Fruit fly (Drosophila melanogaster) whole organism, prepupa: ENCODE measurements around the gene Ldh.
A peak's percentile ranks its signal among the peaks of the same experiment; 100 is the strongest.

ENCODE experiments used
- Blimp-1 ChIP-seq: fragments of 200-800 bp; sonication (Bioruptor generic); optimal IDR thresholded peaks from 3 replicates; lab custom pipeline; 2017; ENCODE audit warnings: missing biosample characterization, missing genetic modification characterization, mild to moderate bottlenecking, moderate library complexity, missing genetic modification reagents
- CG10631 ChIP-seq: fragments of 200-800 bp; sonication (Bioruptor generic); optimal IDR thresholded peaks from 2 replicates; lab custom pipeline; 2016; ENCODE audit warnings: missing biosample characterization, missing genetic modification characterization
- CG10669 ChIP-seq: fragments of 200-800 bp; sonication (Bioruptor generic); optimal IDR thresholded peaks from 3 replicates; lab custom pipeline; 2018; ENCODE audit warnings: missing biosample characterization, mild to moderate bottlenecking, missing genetic modification characterization, moderate library complexity
- CG11294 ChIP-seq: fragments of 200-800 bp; sonication (Bioruptor generic); IDR thresholded peaks from 2 replicates; pipeline ENCODE4 v1.3.6; 2022; ENCODE audit warnings: missing biosample characterization, missing genetic modification characterization
- CG11762 ChIP-seq: fragments of 200-800 bp; sonication (Bioruptor generic); optimal IDR thresholded peaks from 3 replicates; lab custom pipeline; 2016; ENCODE audit warnings: missing biosample characterization, missing genetic modification characterization; ENCODE audit not compliant: insufficient read depth
- CG11902 ChIP-seq: fragments of 200-800 bp; sonication (Bioruptor generic); optimal IDR thresholded peaks from 3 replicates; lab custom pipeline; 2016; ENCODE audit warnings: missing biosample characterization, missing genetic modification characterization
- CG15336 ChIP-seq: fragments of 200-800 bp; sonication (Bioruptor generic); IDR thresholded peaks from 2 replicates; pipeline ENCODE4 v1.3.6; 2022; ENCODE audit warnings: missing biosample characterization, missing genetic modification characterization
- CG1621 ChIP-seq: fragments of 200-800 bp; sonication (Bioruptor generic); optimal IDR thresholded peaks from 3 replicates; lab custom pipeline; 2018; ENCODE audit warnings: missing biosample characterization, mild to moderate bottlenecking, missing genetic modification characterization
- CG16779 ChIP-seq: fragments of 200-800 bp; sonication (Bioruptor generic); optimal IDR thresholded peaks from 3 replicates; lab custom pipeline; 2017; ENCODE audit warnings: missing biosample characterization, mild to moderate bottlenecking, missing genetic modification characterization
- CG3032 ChIP-seq: fragments of 200-800 bp; optimal IDR thresholded peaks from 2 replicates; lab custom pipeline; 2019; ENCODE audit warnings: missing biosample characterization, mild to moderate bottlenecking, missing genetic modification characterization, moderate library complexity
- CG31627 ChIP-seq: fragments of 200-800 bp; sonication (Bioruptor generic); optimal IDR thresholded peaks from 3 replicates; lab custom pipeline; 2016; ENCODE audit warnings: missing biosample characterization, missing genetic modification characterization
- CG32006 ChIP-seq: fragments of 200-800 bp; sonication (Bioruptor generic); optimal IDR thresholded peaks from 3 replicates; lab custom pipeline; 2017; ENCODE audit warnings: missing biosample characterization, mild to moderate bottlenecking, missing genetic modification characterization
- CG34406 ChIP-seq: fragments of 200-800 bp; sonication (Bioruptor generic); optimal IDR thresholded peaks from 3 replicates; lab custom pipeline; 2016; ENCODE audit warnings: missing biosample characterization, missing genetic modification characterization
- CG3919 ChIP-seq: fragments of 200-800 bp; sonication (Bioruptor generic); optimal IDR thresholded peaks from 3 replicates; lab custom pipeline; 2016; ENCODE audit warnings: missing biosample characterization, missing genetic modification characterization
- CG4318 ChIP-seq: fragments of 200-800 bp; sonication (Bioruptor generic); optimal IDR thresholded peaks from 3 replicates; lab custom pipeline; 2017; ENCODE audit warnings: missing biosample characterization, mild to moderate bottlenecking, missing genetic modification characterization
- CG6163 ChIP-seq: fragments of 200-800 bp; sonication (Bioruptor generic); IDR thresholded peaks from 3 replicates; pipeline ENCODE4 v1.3.6; 2022; ENCODE audit warnings: missing biosample characterization, missing genetic modification characterization
- CG6276 ChIP-seq: fragments of 200-800 bp; sonication (Bioruptor generic); optimal IDR thresholded peaks from 2 replicates; lab custom pipeline; 2017; ENCODE audit warnings: missing biosample characterization, mild to moderate bottlenecking, missing genetic modification characterization
- CG6808 ChIP-seq: fragments of 200-800 bp; sonication (Bioruptor generic); optimal IDR thresholded peaks from 3 replicates; lab custom pipeline; 2017; ENCODE audit warnings: missing biosample characterization, missing genetic modification characterization, mild to moderate bottlenecking, moderate library complexity, missing genetic modification reagents
- CG6854 ChIP-seq: fragments of 200-800 bp; sonication (Bioruptor generic); optimal IDR thresholded peaks from 2 replicates; lab custom pipeline; 2017; ENCODE audit warnings: missing biosample characterization, mild to moderate bottlenecking, missing genetic modification characterization
- CG7368 ChIP-seq: fragments of 200-800 bp; sonication (Bioruptor generic); optimal IDR thresholded peaks from 3 replicates; lab custom pipeline; 2016; ENCODE audit warnings: missing biosample characterization, missing genetic modification characterization
- CG8319 ChIP-seq: fragments of 200-800 bp; sonication (Bioruptor generic); optimal IDR thresholded peaks from 3 replicates; lab custom pipeline; 2016; ENCODE audit warnings: missing biosample characterization, missing genetic modification characterization
- CG8632 ChIP-seq: fragments of 200-800 bp; sonication (Bioruptor generic); optimal IDR thresholded peaks from 3 replicates; lab custom pipeline; 2016; ENCODE audit warnings: missing biosample characterization, missing genetic modification characterization
- CG9139 ChIP-seq: fragments of 200-800 bp; sonication (Bioruptor generic); optimal IDR thresholded peaks from 3 replicates; lab custom pipeline; 2017; ENCODE audit warnings: missing biosample characterization, mild to moderate bottlenecking, missing genetic modification characterization
- Eip75B ChIP-seq: fragments of 200-800 bp; sonication (Bioruptor generic); optimal IDR thresholded peaks from 3 replicates; lab custom pipeline; 2016; ENCODE audit warnings: missing biosample characterization, missing genetic modification characterization
- Eip78C ChIP-seq: fragments of 200-800 bp; sonication (Bioruptor generic); peaks from one replicate; lab custom pipeline; 2016; ENCODE audit warnings: missing biosample characterization, missing genetic modification characterization
- Ets21C ChIP-seq: fragments of 200-800 bp; sonication (Bioruptor generic); optimal IDR thresholded peaks from 3 replicates; lab custom pipeline; 2016; ENCODE audit warnings: missing biosample characterization, missing genetic modification characterization
- Ets96B ChIP-seq: fragments of 200-800 bp; optimal IDR thresholded peaks from 2 replicates; lab custom pipeline; 2019; ENCODE audit warnings: missing biosample characterization, mild to moderate bottlenecking, missing genetic modification characterization, moderate library complexity
- Gug ChIP-seq: fragments of 200-800 bp; sonication (Bioruptor generic); IDR thresholded peaks from 2 replicates; pipeline ENCODE4 v1.3.6; 2022; ENCODE audit warnings: missing biosample characterization, missing genetic modification characterization
- Hr38 ChIP-seq: sonication (Bioruptor generic); optimal IDR thresholded peaks from 2 replicates; lab custom pipeline; 2016; ENCODE audit warnings: missing biosample characterization, missing genetic modification characterization
- Hr39 ChIP-seq: fragments of 200-800 bp; sonication (Bioruptor generic); optimal IDR thresholded peaks from 2 replicates; lab custom pipeline; 2016; ENCODE audit warnings: missing biosample characterization, missing genetic modification characterization
- Hr4 ChIP-seq: fragments of 200-800 bp; sonication (Bioruptor generic); optimal IDR thresholded peaks from 3 replicates; lab custom pipeline; 2016; ENCODE audit warnings: missing biosample characterization, missing genetic modification characterization
- Lpt ChIP-seq: fragments of 200-800 bp; sonication (Bioruptor generic); optimal IDR thresholded peaks from 3 replicates; lab custom pipeline; 2016; ENCODE audit warnings: missing biosample characterization, missing genetic modification characterization
- OdsH ChIP-seq: fragments of 200-800 bp; sonication (Bioruptor generic); optimal IDR thresholded peaks from 3 replicates; lab custom pipeline; 2016; ENCODE audit warnings: missing biosample characterization, missing genetic modification characterization
- Smox ChIP-seq: fragments of 200-800 bp; sonication (Bioruptor generic); optimal IDR thresholded peaks from 3 replicates; lab custom pipeline; 2016; ENCODE audit warnings: missing biosample characterization, missing genetic modification characterization
- Sox102F ChIP-seq: fragments of 200-800 bp; sonication (Bioruptor generic); optimal IDR thresholded peaks from 2 replicates; lab custom pipeline; 2016; ENCODE audit warnings: missing biosample characterization, mild to moderate bottlenecking, missing genetic modification characterization
- Sox15 ChIP-seq: fragments of 200-800 bp; sonication (Bioruptor generic); optimal IDR thresholded peaks from 3 replicates; lab custom pipeline; 2016; ENCODE audit warnings: missing biosample characterization, missing genetic modification characterization
- achi ChIP-seq: fragments of 200-800 bp; sonication (Bioruptor generic); optimal IDR thresholded peaks from 3 replicates; lab custom pipeline; 2016; ENCODE audit warnings: missing biosample characterization, missing genetic modification characterization
- acj6 ChIP-seq: fragments of 200-800 bp; sonication (Bioruptor generic); optimal IDR thresholded peaks from 3 replicates; lab custom pipeline; 2016; ENCODE audit warnings: missing biosample characterization, missing genetic modification characterization
- cyc ChIP-seq: fragments of 200-800 bp; sonication (Bioruptor generic); optimal IDR thresholded peaks from 3 replicates; lab custom pipeline; 2016; ENCODE audit warnings: missing biosample characterization, missing genetic modification characterization
- dac ChIP-seq: fragments of 200-800 bp; sonication (Bioruptor generic); optimal IDR thresholded peaks from 2 replicates; lab custom pipeline; 2017; ENCODE audit warnings: missing biosample characterization, mild to moderate bottlenecking, missing genetic modification characterization
- eg ChIP-seq: fragments of 200-800 bp; sonication (Bioruptor generic); IDR thresholded peaks from 3 replicates; pipeline ENCODE4 v1.3.6; 2022; ENCODE audit warnings: missing biosample characterization, missing genetic modification characterization
- esn ChIP-seq: fragments of 200-800 bp; sonication (Bioruptor generic); optimal IDR thresholded peaks from 2 replicates; lab custom pipeline; 2016; ENCODE audit warnings: missing biosample characterization, mild to moderate bottlenecking, missing genetic modification characterization, moderate library complexity
- fd85E ChIP-seq: fragments of 200-800 bp; sonication (Bioruptor generic); optimal IDR thresholded peaks from 3 replicates; lab custom pipeline; 2016; ENCODE audit warnings: missing biosample characterization, missing genetic modification characterization
- fkh ChIP-seq: fragments of 200-800 bp; sonication (Bioruptor generic); optimal IDR thresholded peaks from 3 replicates; lab custom pipeline; 2017; ENCODE audit warnings: missing biosample characterization, mild to moderate bottlenecking, missing genetic modification characterization, moderate library complexity
- lz ChIP-seq: fragments of 200-800 bp; sonication (Bioruptor generic); optimal IDR thresholded peaks from 3 replicates; lab custom pipeline; 2016; ENCODE audit warnings: missing biosample characterization, missing genetic modification characterization
- net ChIP-seq: fragments of 200-800 bp; sonication (Bioruptor generic); optimal IDR thresholded peaks from 3 replicates; lab custom pipeline; 2016; ENCODE audit warnings: missing biosample characterization, missing genetic modification characterization
- pdm3 ChIP-seq: fragments of 200-800 bp; sonication (Bioruptor generic); optimal IDR thresholded peaks from 3 replicates; lab custom pipeline; 2016; ENCODE audit warnings: missing biosample characterization, missing genetic modification characterization
- salr ChIP-seq, 2 experiments: fragments of 200-800 bp; sonication (Bioruptor generic); optimal IDR thresholded peaks; 3 replicates each; lab custom pipeline; 2016 to 2018; ENCODE audit warnings: missing biosample characterization in 2 of 2, missing genetic modification characterization in 2 of 2, mild to moderate bottlenecking in 1 of 2
- spab ChIP-seq: fragments of 200-800 bp; sonication (Bioruptor generic); optimal IDR thresholded peaks from 2 replicates; lab custom pipeline; 2017; ENCODE audit warnings: missing biosample characterization, mild to moderate bottlenecking, missing genetic modification characterization, missing genetic modification reagents
- ss ChIP-seq, 2 experiments: fragments of 200-800 bp; sonication (Bioruptor generic); optimal IDR thresholded peaks; 2 replicates in 1 of 2; 3 replicates in 1 of 2; lab custom pipeline; 2017 to 2018; ENCODE audit warnings: mild to moderate bottlenecking in 2 of 2, missing biosample characterization in 2 of 2, missing genetic modification characterization in 2 of 2, moderate library complexity in 1 of 2
- svp ChIP-seq: fragments of 200-800 bp; sonication (Bioruptor generic); peaks from one replicate; lab custom pipeline; 2016; ENCODE audit warnings: missing biosample characterization, missing genetic modification characterization
- topi ChIP-seq: fragments of 200-800 bp; sonication (Bioruptor generic); optimal IDR thresholded peaks from 3 replicates; lab custom pipeline; 2016; ENCODE audit warnings: missing biosample characterization, missing genetic modification characterization
- vri ChIP-seq: fragments of 200-800 bp; sonication (Bioruptor generic); optimal IDR thresholded peaks from 3 replicates; lab custom pipeline; 2016; ENCODE audit warnings: missing biosample characterization, mild to moderate bottlenecking, missing genetic modification characterization

Gene Ldh

DNA sequence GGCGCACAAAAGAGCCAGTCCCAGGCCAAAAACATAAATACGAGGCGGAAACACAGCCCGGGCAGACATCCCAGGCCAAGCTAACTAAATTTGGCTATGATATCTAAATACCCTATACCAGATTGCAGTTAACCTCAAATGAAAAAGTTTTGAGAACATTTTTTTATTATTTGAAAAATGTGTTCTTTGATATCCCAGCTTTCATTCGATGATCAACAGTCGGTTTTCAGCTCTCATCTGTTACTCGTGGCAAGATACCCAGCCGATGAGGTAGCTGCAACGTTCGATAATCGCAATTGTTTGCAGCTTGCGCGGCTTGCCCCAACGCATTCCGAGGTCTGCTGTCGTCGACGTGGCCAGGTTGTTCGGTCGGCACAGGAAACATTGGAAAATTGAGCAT lies 44.8 kb upstream of the Ldh start:
- no peak for TF ChIP-seq CG7368 (GFP tag; lab: Kevin White, UChicago)
- TF ChIP-seq CG11902 (GFP tag; lab: Kevin White, UChicago): no peak
- TF ChIP-seq CG8632 (GFP tag; lab: Kevin White, UChicago): no peak
- no peak for TF ChIP-seq CG8319 (GFP tag; lab: Kevin White, UChicago)
- peak; percentile 30 for TF ChIP-seq achi (GFP tag; lab: Kevin White, UChicago)
- no peak for TF ChIP-seq net (GFP tag; lab: Kevin White, UChicago)
- no peak for TF ChIP-seq Ets21C (GFP tag; lab: Kevin White, UChicago)
- no peak for TF ChIP-seq Hr39
- no peak for TF ChIP-seq lz (GFP tag; lab: Kevin White, UChicago)
- TF ChIP-seq CG6854 (GFP tag; lab: Kevin White, UChicago): no peak
- peak; percentile 37; the same call in 1 of the 2 replicates for TF ChIP-seq CG11294 (GFP tag; lab: Robert Waterston, UW)
- TF ChIP-seq Hr4 (GFP tag; lab: Kevin White, UChicago): peak; percentile 70
- TF ChIP-seq topi (GFP tag; lab: Kevin White, UChicago): no peak
- no peak for TF ChIP-seq CG3032 (tag; lab: Kevin White, UChicago)
- TF ChIP-seq CG31627 (GFP tag; lab: Kevin White, UChicago): no peak
- TF ChIP-seq spab (GFP tag; lab: Kevin White, UChicago): no peak
- peak; percentile 28 for TF ChIP-seq Gug
- no peak for TF ChIP-seq cyc (GFP tag; lab: Kevin White, UChicago)
- no peak for TF ChIP-seq CG9139 (GFP tag; lab: Kevin White, UChicago)
- TF ChIP-seq CG10631: peak; percentile 23
- peak; percentile 84 for TF ChIP-seq Eip78C
- no peak for TF ChIP-seq CG34406 (GFP tag; lab: Kevin White, UChicago)
- no peak for TF ChIP-seq Smox (GFP tag; lab: Kevin White, UChicago)
- no peak for TF ChIP-seq svp
- TF ChIP-seq CG15336: peak; percentile 81
- no peak for TF ChIP-seq Eip75B (GFP tag; lab: Kevin White, UChicago)
- TF ChIP-seq CG6808 (GFP tag; lab: Kevin White, UChicago): no peak
- TF ChIP-seq fd85E (GFP tag; lab: Kevin White, UChicago): no peak
- TF ChIP-seq Blimp-1 (GFP tag; lab: Kevin White, UChicago): no peak
- peak; percentile 31 for TF ChIP-seq Lpt (GFP tag; lab: Kevin White, UChicago)
- TF ChIP-seq CG1621 (tag; lab: Kevin White, UChicago): no peak
- TF ChIP-seq CG3919 (GFP tag; lab: Kevin White, UChicago): peak; percentile 28
- no peak for TF ChIP-seq vri (GFP tag; lab: Kevin White, UChicago)
- TF ChIP-seq CG10669 (GFP tag; lab: Kevin White, UChicago): no peak
- no peak for TF ChIP-seq CG11762 (GFP tag; lab: Kevin White, UChicago)
- peak; percentile 6 for TF ChIP-seq CG6276 (GFP tag; lab: Kevin White, UChicago)
- TF ChIP-seq OdsH: peak; percentile 37
- TF ChIP-seq pdm3: peak; percentile 33
- TF ChIP-seq Sox102F (GFP tag; lab: Kevin White, UChicago): no peak
- TF ChIP-seq eg (GFP tag; lab: Robert Waterston, UW): peak; percentile 59
- TF ChIP-seq ss (GFP tag; optimal IDR thresholded peaks at IDR 0.05; lab: Kevin White, UChicago): no peak
- peak; percentile 42 for TF ChIP-seq CG4318 (GFP tag; lab: Kevin White, UChicago)
- TF ChIP-seq dac (GFP tag; lab: Kevin White, UChicago): no peak
- no peak for TF ChIP-seq esn (GFP tag; lab: Kevin White, UChicago)
- TF ChIP-seq Sox15 (GFP tag; lab: Kevin White, UChicago): no peak
- peak; percentile 14 for TF ChIP-seq acj6 (GFP tag; lab: Kevin White, UChicago)
- TF ChIP-seq CG6163: peak; percentile 63; the same call in 2 of the 3 replicates
- TF ChIP-seq Ets96B (tag; lab: Kevin White, UChicago): no peak
- peak in 1 of 2 experiments; percentile 47 for TF ChIP-seq salr (GFP tag; optimal IDR thresholded peaks at IDR 0.05; lab: Kevin White, UChicago)
- peak; percentile 64 for TF ChIP-seq CG32006
- no peak for TF ChIP-seq Hr38 (GFP tag; lab: Kevin White, UChicago)
- TF ChIP-seq fkh (GFP tag; lab: Kevin White, UChicago): no peak
- TF ChIP-seq CG16779 (tag; lab: Kevin White, UChicago): no peak
